Fruit fly (Drosophila melanogaster): ENCODE measurements around the gene Acyp.

Acyp gene

DNA sequence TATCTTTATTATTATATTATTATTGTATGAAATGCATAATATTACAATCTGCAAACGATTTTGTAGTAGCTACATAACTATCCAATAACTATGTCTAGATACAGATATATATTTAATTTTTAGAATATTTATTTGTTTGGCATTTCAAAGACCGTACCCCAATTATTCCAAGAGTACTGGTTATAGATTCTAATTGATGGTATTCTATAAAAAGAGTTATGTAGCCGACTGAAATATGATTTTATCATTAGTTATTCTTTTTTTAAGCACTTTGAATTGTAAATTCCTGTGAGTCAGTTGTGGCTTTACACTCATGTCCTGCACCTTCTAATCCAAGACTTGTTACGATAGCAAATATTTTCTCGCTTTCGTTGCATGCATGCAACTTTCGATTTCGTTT is 13.8 kb downstream of the Acyp start (continued):
- TF ChIP-seq CG10669 (GFP tag; optimal IDR thresholded peaks at IDR 0.05) = no peak
- TF ChIP-seq pdm3 (GFP tag; optimal IDR thresholded peaks at IDR 0.05) = peak; percentile 5

DNA sequence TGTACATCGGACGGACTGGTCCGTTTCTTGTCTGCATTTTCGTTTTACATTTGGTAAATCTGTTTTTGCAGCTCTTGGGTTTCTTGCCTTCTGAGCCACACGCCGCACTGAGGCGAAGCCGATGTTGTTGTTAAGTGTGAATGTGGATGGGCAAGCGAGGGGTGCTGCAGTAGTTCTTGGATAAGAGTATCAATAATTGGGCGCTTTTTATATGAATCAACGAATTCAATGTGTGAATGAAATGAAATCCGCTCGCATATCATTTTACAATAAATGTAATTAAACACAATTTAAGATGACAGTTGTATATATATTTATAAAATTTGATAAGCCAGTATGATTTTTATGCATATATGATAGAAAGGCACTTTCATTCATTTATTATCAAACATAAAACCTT is 16.6 kb downstream of the Acyp start:
- TF ChIP-seq vri (GFP tag; optimal IDR thresholded peaks at IDR 0.05) = no peak
- no peak for TF ChIP-seq Eip93F (GFP tag; optimal IDR thresholded peaks at IDR 0.05)
- peak; percentile 63 for TF ChIP-seq CG6276 (GFP tag; optimal IDR thresholded peaks at IDR 0.05)
- TF ChIP-seq CG15336 (GFP tag; IDR thresholded peaks at IDR 0.05) = peak; percentile 61
- peak; percentile 12 for TF ChIP-seq CG32006 (GFP tag; optimal IDR thresholded peaks at IDR 0.05)
- peak; percentile 55 for TF ChIP-seq Eip78C (GFP tag)
- TF ChIP-seq net (GFP tag; optimal IDR thresholded peaks at IDR 0.05) = peak; percentile 6

DNA sequence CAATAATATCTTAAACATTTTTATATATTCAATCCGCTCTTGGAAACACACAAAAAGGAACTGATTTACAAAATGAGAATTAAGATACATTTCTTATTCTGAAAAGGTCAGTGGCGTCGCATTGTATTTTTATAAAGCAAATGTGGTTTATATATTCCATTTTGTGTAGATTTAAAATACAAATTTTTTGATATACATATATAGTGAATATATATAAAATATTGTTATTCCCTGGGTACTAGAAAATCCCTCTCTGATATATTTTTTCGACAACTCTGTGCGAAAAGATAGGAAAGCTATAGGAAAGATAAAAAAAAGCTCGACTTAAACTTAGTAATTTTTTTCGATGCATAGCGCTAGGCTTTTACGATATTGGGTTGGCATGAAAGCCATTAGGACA is 19.4 kb downstream of the Acyp start, which contains the start of gene CG42711:
Gene CG42711, minus strand, starts transcription at position 45 of the 400 bp plus-strand sequence.
- no peak for TF ChIP-seq CG31627 (GFP tag; optimal IDR thresholded peaks at IDR 0.05)
- peak; percentile 73 for TF ChIP-seq CG8119 (GFP tag; IDR thresholded peaks at IDR 0.05)
- TF ChIP-seq acj6 (GFP tag; optimal IDR thresholded peaks at IDR 0.05) = peak; percentile 37
- TF ChIP-seq lz (GFP tag; optimal IDR thresholded peaks at IDR 0.05) = no peak
- TF ChIP-seq CG6808 (GFP tag; optimal IDR thresholded peaks at IDR 0.05) = no peak
- no peak for TF ChIP-seq CG6163 (GFP tag; IDR thresholded peaks at IDR 0.05)
- peak; percentile 57 for TF ChIP-seq svp (GFP tag)
- TF ChIP-seq CG6854 (GFP tag; optimal IDR thresholded peaks at IDR 0.05) = no peak
- no peak for TF ChIP-seq esn (GFP tag; optimal IDR thresholded peaks at IDR 0.05)
- no peak for TF ChIP-seq Lpt (GFP tag; optimal IDR thresholded peaks at IDR 0.05)
- no peak for TF ChIP-seq Gug (GFP tag; IDR thresholded peaks at IDR 0.05)
- TF ChIP-seq fd59A (GFP tag; optimal IDR thresholded peaks at IDR 0.05) = no peak
- no peak for TF ChIP-seq Hr39 (GFP tag; optimal IDR thresholded peaks at IDR 0.05)
- TF ChIP-seq vri (GFP tag; optimal IDR thresholded peaks at IDR 0.05) = no peak
- TF ChIP-seq cyc (GFP tag; optimal IDR thresholded peaks at IDR 0.05) = no peak
- TF ChIP-seq CG8632 (GFP tag; optimal IDR thresholded peaks at IDR 0.05) = peak; percentile 38
- TF ChIP-seq Ets96B (tag; optimal IDR thresholded peaks at IDR 0.05) = no peak
- TF ChIP-seq Met (GFP tag; optimal IDR thresholded peaks at IDR 0.05) = no peak
- TF ChIP-seq Sox14 (GFP tag; optimal IDR thresholded peaks at IDR 0.05) = no peak
- TF ChIP-seq CG34406 (GFP tag; optimal IDR thresholded peaks at IDR 0.05) = peak; percentile 5
- no peak for TF ChIP-seq salr (GFP tag; optimal IDR thresholded peaks at IDR 0.05)
- TF ChIP-seq Eip93F (GFP tag; optimal IDR thresholded peaks at IDR 0.05) = no peak
- no peak for TF ChIP-seq spab (GFP tag; optimal IDR thresholded peaks at IDR 0.05)
- no peak for TF ChIP-seq CG11902 (GFP tag; optimal IDR thresholded peaks at IDR 0.05)
- peak; percentile 10 for TF ChIP-seq pdm3 (GFP tag; optimal IDR thresholded peaks at IDR 0.05)
- TF ChIP-seq CG8319 (GFP tag; optimal IDR thresholded peaks at IDR 0.05) = no peak
- no peak for TF ChIP-seq CG7368 (GFP tag; optimal IDR thresholded peaks at IDR 0.05)
- peak; percentile 30 for TF ChIP-seq Hr4 (GFP tag; optimal IDR thresholded peaks at IDR 0.05)
- no peak for TF ChIP-seq Hr38 (GFP tag; optimal IDR thresholded peaks at IDR 0.05)
- TF ChIP-seq CG3032 (tag; optimal IDR thresholded peaks at IDR 0.05) = no peak
- TF ChIP-seq CG16779 (tag; optimal IDR thresholded peaks at IDR 0.05) = no peak
- no peak for TF ChIP-seq fd85E (GFP tag; optimal IDR thresholded peaks at IDR 0.05)
- TF ChIP-seq Smox (GFP tag; optimal IDR thresholded peaks at IDR 0.05) = no peak
- peak; percentile 12 for TF ChIP-seq CG10631 (GFP tag; optimal IDR thresholded peaks at IDR 0.05)
- peak; percentile 22; the same call in 1 of the 2 replicates for TF ChIP-seq CG11294 (GFP tag; IDR thresholded peaks at IDR 0.05)
- TF ChIP-seq achi (GFP tag; optimal IDR thresholded peaks at IDR 0.05) = peak; percentile 18
- TF ChIP-seq CG10669 (GFP tag; optimal IDR thresholded peaks at IDR 0.05) = peak; percentile 6
- peak; percentile 34 for TF ChIP-seq CG6276 (GFP tag; optimal IDR thresholded peaks at IDR 0.05)
- TF ChIP-seq Eip78C (GFP tag) = peak; percentile 69
- no peak for TF ChIP-seq CG9139 (GFP tag; optimal IDR thresholded peaks at IDR 0.05)
- TF ChIP-seq eg (GFP tag; IDR thresholded peaks at IDR 0.05) = peak; percentile 78
- TF ChIP-seq CG15336 (GFP tag; IDR thresholded peaks at IDR 0.05) = peak; percentile 81
- TF ChIP-seq CG3919 (GFP tag; optimal IDR thresholded peaks at IDR 0.05) = peak; percentile 3
- TF ChIP-seq topi (GFP tag; optimal IDR thresholded peaks at IDR 0.05) = no peak
- TF ChIP-seq dac (GFP tag; optimal IDR thresholded peaks at IDR 0.05) = no peak
- TF ChIP-seq Ets21C (GFP tag; optimal IDR thresholded peaks at IDR 0.05) = no peak
- TF ChIP-seq net (GFP tag; optimal IDR thresholded peaks at IDR 0.05) = peak; percentile 18
